Fruit fly (Drosophila melanogaster) whole organism, embryonic: Measurements from ENCODE around the gene hkb.

Experiments
- Ada2b ChIP-seq: fragments of 200-800 bp; sonication (Bioruptor generic); IDR thresholded peaks from 2 replicates; pipeline ENCODE4 v1.3.6; 2022; ENCODE audit warnings: missing biosample characterization, missing genetic modification characterization
- Adf1 ChIP-seq: fragments of 200-800 bp; sonication (Bioruptor generic); IDR thresholded peaks from 2 replicates; pipeline ENCODE4 v1.3.6; 2022; ENCODE audit warnings: missing biosample characterization, missing genetic modification characterization
- CG10431 ChIP-seq: fragments of 200-800 bp; sonication (Bioruptor generic); optimal IDR thresholded peaks from 3 replicates; lab custom pipeline; 2018; ENCODE audit warnings: missing biosample characterization, mild to moderate bottlenecking, missing genetic modification characterization
- CG10543 ChIP-seq: fragments of 200-800 bp; sonication (Bioruptor generic); optimal IDR thresholded peaks from 3 replicates; lab custom pipeline; 2017; ENCODE audit warnings: missing biosample characterization, mild to moderate bottlenecking, missing genetic modification characterization, moderate library complexity
- CG11695 ChIP-seq: fragments of 200-800 bp; sonication (Bioruptor generic); IDR thresholded peaks from 3 replicates; pipeline ENCODE4 v1.3.6; 2022; ENCODE audit warnings: missing biosample characterization, missing genetic modification characterization
- CG13287 ChIP-seq: fragments of 200-800 bp; sonication (Bioruptor generic); IDR thresholded peaks from 2 replicates; pipeline ENCODE4 v1.3.6; 2022; ENCODE audit warnings: missing biosample characterization, missing genetic modification characterization; ENCODE audit not compliant: partially characterized antibody
- CG13894 ChIP-seq: fragments of 200-800 bp; sonication (Bioruptor generic); optimal IDR thresholded peaks from 3 replicates; lab custom pipeline; 2018; ENCODE audit warnings: missing biosample characterization, mild to moderate bottlenecking, missing genetic modification characterization, moderate library complexity
- CG17328 ChIP-seq: fragments of 200-800 bp; sonication (Bioruptor generic); IDR thresholded peaks from 2 replicates; pipeline ENCODE4 v1.3.6; 2022; ENCODE audit warnings: missing biosample characterization, missing genetic modification characterization
- CG17612 ChIP-seq: fragments of 200-800 bp; sonication (Bioruptor generic); IDR thresholded peaks from 2 replicates; pipeline ENCODE4 v1.3.6; 2022; ENCODE audit warnings: missing biosample characterization, missing genetic modification characterization
- CG18599 ChIP-seq: fragments of 200-800 bp; sonication (Bioruptor generic); optimal IDR thresholded peaks from 3 replicates; lab custom pipeline; 2017; ENCODE audit warnings: missing biosample characterization, missing genetic modification characterization, mild to moderate bottlenecking, moderate library complexity, missing genetic modification reagents
- CG2199 ChIP-seq: fragments of 200-800 bp; sonication (Bioruptor generic); IDR thresholded peaks from 3 replicates; pipeline ENCODE4 v1.3.6; 2022; ENCODE audit warnings: missing biosample characterization, missing genetic modification characterization
- CG30020 ChIP-seq: fragments of 200-800 bp; optimal IDR thresholded peaks from 2 replicates; lab custom pipeline; 2019; ENCODE audit warnings: missing biosample characterization, mild to moderate bottlenecking, missing genetic modification characterization, moderate library complexity
- CG3163 ChIP-seq: fragments of 200-800 bp; sonication (Bioruptor generic); optimal IDR thresholded peaks from 3 replicates; lab custom pipeline; 2016; ENCODE audit warnings: missing biosample characterization, missing genetic modification characterization
- CG34376 ChIP-seq: fragments of 200-800 bp; sonication (Bioruptor generic); optimal IDR thresholded peaks from 2 replicates; lab custom pipeline; 2018; ENCODE audit warnings: missing biosample characterization, mild to moderate bottlenecking, missing genetic modification characterization
- CG34422 ChIP-seq: fragments of 200-800 bp; sonication (Bioruptor generic); IDR thresholded peaks from 3 replicates; pipeline ENCODE4 v1.3.6; 2022; ENCODE audit warnings: missing biosample characterization, missing genetic modification characterization
- CG3995 ChIP-seq: fragments of 200-800 bp; sonication (Bioruptor generic); optimal IDR thresholded peaks from 3 replicates; lab custom pipeline; 2016; ENCODE audit warnings: missing biosample characterization, missing genetic modification characterization
- CG8290 ChIP-seq, 3 experiments: fragments of 200-800 bp; sonication (Bioruptor generic); optimal IDR thresholded peaks; 2 replicates each; lab custom pipeline; 2016 to 2019; ENCODE audit warnings: missing biosample characterization in 3 of 3, missing genetic modification characterization in 3 of 3, mild to moderate bottlenecking in 2 of 3, moderate library complexity in 1 of 3
- Fer1 ChIP-seq: fragments of 200-800 bp; sonication (Bioruptor generic); optimal IDR thresholded peaks from 2 replicates; lab custom pipeline; 2017; ENCODE audit warnings: missing biosample characterization, mild to moderate bottlenecking, missing genetic modification characterization
- Hand ChIP-seq: fragments of 200-800 bp; sonication (Bioruptor generic); optimal IDR thresholded peaks from 2 replicates; lab custom pipeline; 2017; ENCODE audit warnings: mild to moderate bottlenecking, missing biosample characterization, missing genetic modification reagents, missing genetic modification characterization
- Med ChIP-seq: fragments of 200-800 bp; sonication (Bioruptor generic); peaks from one replicate; lab custom pipeline; 2016; ENCODE audit warnings: missing biosample characterization, missing genetic modification characterization, mild to moderate bottlenecking, inconsistent platforms, moderate library complexity
- Myb ChIP-seq: fragments of 200-800 bp; sonication (Bioruptor generic); optimal IDR thresholded peaks from 2 replicates; lab custom pipeline; 2016; ENCODE audit warnings: missing biosample characterization, missing genetic modification characterization
- Oli ChIP-seq: fragments of 200-800 bp; sonication (Bioruptor generic); optimal IDR thresholded peaks from 2 replicates; lab custom pipeline; 2018; ENCODE audit warnings: missing biosample characterization, mild to moderate bottlenecking, missing genetic modification characterization, moderate library complexity
- Side ChIP-seq: fragments of 200-800 bp; sonication (Bioruptor generic); optimal IDR thresholded peaks from 2 replicates; lab custom pipeline; 2016; ENCODE audit warnings: missing biosample characterization, missing genetic modification characterization
- Trl ChIP-seq, 3 experiments: fragments of >200 bp in 2 of 3; fragments of 200-800 bp in 1 of 3; sonication (Bioruptor generic) in 1 of 3; optimal IDR thresholded peaks; 2 replicates in 1 of 3; 3 replicates in 2 of 3; lab custom pipeline; 2016 to 2017; ENCODE audit warnings: missing biosample characterization in 1 of 3, missing genetic modification characterization in 1 of 3
- aop ChIP-seq: fragments of 200-800 bp; sonication (Bioruptor generic); IDR thresholded peaks from 2 replicates; pipeline ENCODE4 v1.3.6; 2022; ENCODE audit warnings: missing biosample characterization, missing genetic modification characterization
- bbx ChIP-seq: fragments of 200-800 bp; sonication (Bioruptor generic); IDR thresholded peaks from 2 replicates; pipeline ENCODE4 v1.3.6; 2022; ENCODE audit warnings: missing biosample characterization, missing genetic modification characterization; ENCODE audit not compliant: partially characterized antibody
- chif ChIP-seq, 2 experiments: fragments of 200-800 bp; sonication (Bioruptor generic); optimal IDR thresholded peaks; 3 replicates each; lab custom pipeline; 2016; ENCODE audit warnings: missing biosample characterization in 2 of 2, missing genetic modification characterization in 2 of 2
- chinmo ChIP-seq: fragments of 200-800 bp; sonication (Bioruptor generic); IDR thresholded peaks from 4 replicates; pipeline ENCODE4 v1.3.6; 2022; ENCODE audit warnings: missing biosample characterization, missing genetic modification characterization; ENCODE audit not compliant: partially characterized antibody
- lab ChIP-seq: fragments of 200-800 bp; sonication (Bioruptor generic); optimal IDR thresholded peaks from 3 replicates; lab custom pipeline; 2017; ENCODE audit warnings: missing biosample characterization, missing genetic modification characterization, mild to moderate bottlenecking, moderate library complexity, missing genetic modification reagents
- lbe ChIP-seq: fragments of 200-800 bp; sonication (Bioruptor generic); optimal IDR thresholded peaks from 2 replicates; lab custom pipeline; 2016; ENCODE audit warnings: missing biosample characterization, mild to moderate bottlenecking, missing genetic modification characterization
- nerfin-1 ChIP-seq: fragments of 200-800 bp; sonication (Bioruptor generic); optimal IDR thresholded peaks from 3 replicates; lab custom pipeline; 2019; ENCODE audit warnings: missing biosample characterization, mild to moderate bottlenecking, missing genetic modification characterization, moderate library complexity
- nom ChIP-seq: fragments of 200-800 bp; sonication (Bioruptor generic); optimal IDR thresholded peaks from 2 replicates; lab custom pipeline; 2017; ENCODE audit warnings: missing biosample characterization, missing genetic modification characterization, mild to moderate bottlenecking, moderate library complexity, missing genetic modification reagents
- pros ChIP-seq: fragments of 200-800 bp; sonication (Bioruptor generic); optimal IDR thresholded peaks from 3 replicates; lab custom pipeline; 2019; ENCODE audit warnings: missing biosample characterization, mild to moderate bottlenecking, missing genetic modification characterization, moderate library complexity
- schlank ChIP-seq: fragments of 200-800 bp; sonication (Bioruptor generic); optimal IDR thresholded peaks from 2 replicates; lab custom pipeline; 2018; ENCODE audit warnings: missing biosample characterization, mild to moderate bottlenecking, missing genetic modification characterization
- sens ChIP-seq: fragments of 200-800 bp; sonication (Bioruptor generic); peaks from one replicate; lab custom pipeline; 2016; ENCODE audit warnings: missing biosample characterization, missing genetic modification characterization
- sisA ChIP-seq: fragments of 200-800 bp; sonication (Bioruptor generic); IDR thresholded peaks from 2 replicates; pipeline ENCODE4 v1.3.6; 2022; ENCODE audit warnings: missing biosample characterization, missing genetic modification characterization
- sna ChIP-seq: fragments of 200-800 bp; sonication (Bioruptor generic); IDR thresholded peaks from 2 replicates; pipeline ENCODE4 v1.3.6; 2022; ENCODE audit warnings: missing biosample characterization, missing genetic modification characterization; ENCODE audit not compliant: partially characterized antibody
- sr ChIP-seq: fragments of 200-800 bp; sonication (Bioruptor generic); IDR thresholded peaks from 3 replicates; pipeline ENCODE4 v1.3.6; 2022; ENCODE audit warnings: missing biosample characterization, missing genetic modification characterization
- sug ChIP-seq: fragments of 200-800 bp; optimal IDR thresholded peaks from 2 replicates; lab custom pipeline; 2019; ENCODE audit warnings: missing biosample characterization, mild to moderate bottlenecking, missing genetic modification characterization, moderate library complexity
- tap ChIP-seq: fragments of 200-800 bp; optimal IDR thresholded peaks from 3 replicates; lab custom pipeline; 2019; ENCODE audit warnings: missing biosample characterization, mild to moderate bottlenecking, missing genetic modification characterization, moderate library complexity
- trem ChIP-seq: fragments of 200-800 bp; optimal IDR thresholded peaks from 3 replicates; lab custom pipeline; 2019; ENCODE audit warnings: missing biosample characterization, mild to moderate bottlenecking, missing genetic modification characterization, moderate library complexity

The hkb gene

DNA sequence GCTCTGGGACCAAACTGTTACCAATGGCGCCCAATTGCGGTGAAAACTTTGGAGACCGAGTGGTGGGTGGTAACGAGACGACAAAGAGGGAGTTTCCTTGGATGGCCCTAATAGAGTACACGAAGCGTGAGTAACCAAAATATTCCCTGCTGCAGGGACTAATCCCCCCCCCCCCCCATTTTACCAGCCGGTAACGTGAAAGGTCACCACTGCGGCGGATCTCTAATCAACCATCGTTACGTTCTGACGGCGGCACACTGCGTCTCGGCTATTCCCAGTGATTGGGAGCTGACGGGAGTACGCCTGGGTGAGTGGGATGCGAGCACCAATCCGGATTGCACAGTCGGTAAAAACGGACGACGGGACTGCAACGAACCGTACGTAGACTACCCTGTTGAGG, 37.7 kb downstream of the hkb start:
- TF ChIP-seq Med (GFP tag; lab: Kevin White, UChicago) = peak; percentile 61
- no peak for TF ChIP-seq sr (GFP tag; lab: Robert Waterston, UW)
- TF ChIP-seq aop (GFP tag; lab: Robert Waterston, UW) = no peak
- no peak for TF ChIP-seq Oli (tag; lab: Kevin White, UChicago)

DNA sequence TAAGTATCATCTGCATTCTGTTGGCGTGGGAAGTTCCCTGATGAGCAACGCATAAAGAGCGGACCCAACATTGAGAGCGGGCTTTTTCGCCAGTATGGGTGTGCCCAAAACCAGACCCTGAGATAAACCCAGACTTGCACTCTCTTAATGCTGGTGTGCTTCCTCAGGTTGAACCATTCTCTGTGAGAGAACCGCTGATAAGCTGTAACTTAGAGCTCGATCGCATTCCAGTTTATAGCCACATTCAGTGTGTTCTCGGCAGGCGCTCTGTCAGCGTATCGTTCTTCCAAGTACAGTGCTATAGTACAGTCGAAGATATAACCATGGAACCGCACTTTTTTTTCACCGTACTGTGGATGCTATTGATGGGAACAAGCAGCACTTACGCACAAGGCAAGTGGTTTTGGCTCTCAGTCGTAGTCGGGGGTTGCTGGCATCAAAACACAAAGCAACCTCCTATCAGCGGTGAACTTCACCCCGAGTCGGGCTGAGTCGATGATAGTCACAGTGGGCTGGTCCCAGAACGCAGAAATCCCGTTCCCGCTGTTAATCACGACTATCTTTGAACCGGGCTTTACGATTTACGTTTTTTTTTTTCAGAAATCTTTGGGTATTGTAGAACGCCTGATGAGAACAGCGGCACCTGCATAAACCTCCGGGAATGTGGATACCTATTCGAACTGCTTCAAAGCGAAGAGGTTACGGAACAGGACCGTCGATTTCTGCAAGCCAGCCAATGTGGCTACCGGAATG, 38.6 kb downstream of the hkb start, which contains the start of gene MP1:
TSS of gene MP1 (plus strand) at position 245 of the 753 bp plus-strand sequence.
- TF ChIP-seq Hand = peak; percentile 3
- TF ChIP-seq lab (GFP tag; lab: Kevin White, UChicago) = peak; percentile 21
- peak; percentile 71 for TF ChIP-seq sens
- TF ChIP-seq CG13894 = peak; percentile 49
- peak; percentile 26 for TF ChIP-seq CG10543 (GFP tag; lab: Kevin White, UChicago)
- TF ChIP-seq nom (GFP tag; lab: Kevin White, UChicago) = peak; percentile 73
- TF ChIP-seq chinmo (GFP tag; lab: Robert Waterston, UW) = peak; percentile 69; the same call in 2 of the 4 replicates
- no peak for TF ChIP-seq trem (tag; lab: Kevin White, UChicago)
- peak; percentile 46 for TF ChIP-seq sug (tag; lab: Kevin White, UChicago)
- TF ChIP-seq CG17612 = no peak
- TF ChIP-seq Myb (GFP tag; lab: Kevin White, UChicago) = no peak
- peak; percentile 59; the same call in 1 of the 3 replicates for TF ChIP-seq CG2199 (GFP tag; lab: Robert Waterston, UW)
- 0 out of 2 replicates have a peak, but pooled peaks have one; percentile 7 for TF ChIP-seq bbx
- no peak for TF ChIP-seq CG18599 (GFP tag; lab: Kevin White, UChicago)
- no peak for TF ChIP-seq chif (GFP tag; optimal IDR thresholded peaks at IDR 0.05; lab: Kevin White, UChicago)
- TF ChIP-seq CG3163 (GFP tag; lab: Kevin White, UChicago) = peak; percentile 73
- no peak for TF ChIP-seq Ada2b
- no peak for TF ChIP-seq CG8290 (GFP tag; optimal IDR thresholded peaks at IDR 0.05; lab: Kevin White, UChicago)
- TF ChIP-seq CG8290 (tag; optimal IDR thresholded peaks at IDR 0.05; lab: Kevin White, UChicago) = peak in 1 of 2 experiments; percentile 13
- peak; percentile 82 for TF ChIP-seq Med (GFP tag; lab: Kevin White, UChicago)
- TF ChIP-seq sna (GFP tag; lab: Robert Waterston, UW) = peak; percentile 23; the same call in 1 of the 2 replicates
- no peak for TF ChIP-seq CG17328
- TF ChIP-seq CG34376 (GFP tag; lab: Kevin White, UChicago) = peak; percentile 79
- TF ChIP-seq nerfin-1 (tag; lab: Kevin White, UChicago) = peak; percentile 8
- peak; percentile 36; the same call in 1 of the 2 replicates for TF ChIP-seq CG13287 (GFP tag; lab: Robert Waterston, UW)
- no peak; the same call in 1 of the 2 replicates for TF ChIP-seq Adf1 (GFP tag; lab: Robert Waterston, UW)
- TF ChIP-seq lbe (GFP tag; lab: Kevin White, UChicago) = peak; percentile 36
- no peak for TF ChIP-seq CG10431 (GFP tag; lab: Kevin White, UChicago)
- TF ChIP-seq schlank (tag; lab: Kevin White, UChicago) = no peak
- no peak for TF ChIP-seq Side (GFP tag; lab: Kevin White, UChicago)
- peak; percentile 65 to 69 for TF ChIP-seq Trl (optimal IDR thresholded peaks at IDR 0.05; lab: Kevin White, UChicago)
- TF ChIP-seq Trl (GFP tag; optimal IDR thresholded peaks at IDR 0.05; lab: Kevin White, UChicago) = no peak
- TF ChIP-seq pros = peak; percentile 47
- peak; percentile 45 for TF ChIP-seq CG3995 (GFP tag; lab: Kevin White, UChicago)
- TF ChIP-seq CG34422 = no peak
- no peak for TF ChIP-seq sisA (GFP tag; lab: Robert Waterston, UW)
- 0 out of 3 replicates have a peak, but pooled peaks have one; percentile 12 for TF ChIP-seq CG11695 (GFP tag; lab: Robert Waterston, UW)
- TF ChIP-seq Fer1 (GFP tag; lab: Kevin White, UChicago) = peak; percentile 19
- TF ChIP-seq tap (tag; lab: Kevin White, UChicago) = no peak
- TF ChIP-seq CG30020 (tag; lab: Kevin White, UChicago) = no peak
